Fruit fly (Drosophila melanogaster) whole organism, prepupa: ENCODE data around the gene CG9588.
A peak's percentile ranks its signal among the peaks of the same experiment; 100 is the strongest.

Experiments
- CG11294 ChIP-seq: fragments of 200-800 bp; sonication (Bioruptor generic); IDR thresholded peaks from 2 replicates; pipeline ENCODE4 v1.3.6; 2022; ENCODE audit warnings: missing biosample characterization, missing genetic modification characterization
- CG32006 ChIP-seq: fragments of 200-800 bp; sonication (Bioruptor generic); optimal IDR thresholded peaks from 3 replicates; lab custom pipeline; 2017; ENCODE audit warnings: missing biosample characterization, mild to moderate bottlenecking, missing genetic modification characterization
- CG4318 ChIP-seq: fragments of 200-800 bp; sonication (Bioruptor generic); optimal IDR thresholded peaks from 3 replicates; lab custom pipeline; 2017; ENCODE audit warnings: missing biosample characterization, mild to moderate bottlenecking, missing genetic modification characterization
- CG6276 ChIP-seq: fragments of 200-800 bp; sonication (Bioruptor generic); optimal IDR thresholded peaks from 2 replicates; lab custom pipeline; 2017; ENCODE audit warnings: missing biosample characterization, mild to moderate bottlenecking, missing genetic modification characterization
- CG6854 ChIP-seq: fragments of 200-800 bp; sonication (Bioruptor generic); optimal IDR thresholded peaks from 2 replicates; lab custom pipeline; 2017; ENCODE audit warnings: missing biosample characterization, mild to moderate bottlenecking, missing genetic modification characterization
- CG8632 ChIP-seq: fragments of 200-800 bp; sonication (Bioruptor generic); optimal IDR thresholded peaks from 3 replicates; lab custom pipeline; 2016; ENCODE audit warnings: missing biosample characterization, missing genetic modification characterization
- CG9139 ChIP-seq: fragments of 200-800 bp; sonication (Bioruptor generic); optimal IDR thresholded peaks from 3 replicates; lab custom pipeline; 2017; ENCODE audit warnings: missing biosample characterization, mild to moderate bottlenecking, missing genetic modification characterization
- Eip78C ChIP-seq: fragments of 200-800 bp; sonication (Bioruptor generic); peaks from one replicate; lab custom pipeline; 2016; ENCODE audit warnings: missing biosample characterization, missing genetic modification characterization
- Ets96B ChIP-seq: fragments of 200-800 bp; optimal IDR thresholded peaks from 2 replicates; lab custom pipeline; 2019; ENCODE audit warnings: missing biosample characterization, mild to moderate bottlenecking, missing genetic modification characterization, moderate library complexity
- Smox ChIP-seq: fragments of 200-800 bp; sonication (Bioruptor generic); optimal IDR thresholded peaks from 3 replicates; lab custom pipeline; 2016; ENCODE audit warnings: missing biosample characterization, missing genetic modification characterization
- Sox102F ChIP-seq: fragments of 200-800 bp; sonication (Bioruptor generic); optimal IDR thresholded peaks from 2 replicates; lab custom pipeline; 2016; ENCODE audit warnings: missing biosample characterization, mild to moderate bottlenecking, missing genetic modification characterization
- Sox14 ChIP-seq: fragments of 200-800 bp; sonication (Bioruptor generic); optimal IDR thresholded peaks from 3 replicates; lab custom pipeline; 2016; ENCODE audit warnings: missing biosample characterization, missing genetic modification characterization
- fd85E ChIP-seq: fragments of 200-800 bp; sonication (Bioruptor generic); optimal IDR thresholded peaks from 3 replicates; lab custom pipeline; 2016; ENCODE audit warnings: missing biosample characterization, missing genetic modification characterization
- salr ChIP-seq, 2 experiments: fragments of 200-800 bp; sonication (Bioruptor generic); optimal IDR thresholded peaks; 3 replicates each; lab custom pipeline; 2016 to 2018; ENCODE audit warnings: missing biosample characterization in 2 of 2, missing genetic modification characterization in 2 of 2, mild to moderate bottlenecking in 1 of 2

dm6 chr3R:13715674-13716454 lies 39.4 kb upstream of the CG9588 start:
- TF ChIP-seq CG11294 (GFP tag; lab: Robert Waterston, UW): no peak
- no peak for TF ChIP-seq CG8632 (GFP tag; lab: Kevin White, UChicago)
- no peak for TF ChIP-seq Sox14 (GFP tag; lab: Kevin White, UChicago)
- no peak for TF ChIP-seq CG6854 (GFP tag; lab: Kevin White, UChicago)
- peak; percentile 38 for TF ChIP-seq Ets96B (tag; lab: Kevin White, UChicago)
- TF ChIP-seq Eip78C: peak; percentile 19
- no peak for TF ChIP-seq Smox (GFP tag; lab: Kevin White, UChicago)
- TF ChIP-seq CG32006 (GFP tag; lab: Kevin White, UChicago): no peak
- no peak for TF ChIP-seq CG6276 (GFP tag; lab: Kevin White, UChicago)
- no peak for TF ChIP-seq Sox102F (GFP tag; lab: Kevin White, UChicago)
- peak; percentile 66 for TF ChIP-seq CG9139 (GFP tag; lab: Kevin White, UChicago)
- no peak for TF ChIP-seq CG4318
- TF ChIP-seq salr (GFP tag; optimal IDR thresholded peaks at IDR 0.05; lab: Kevin White, UChicago): peak in 1 of 2 experiments; percentile 1
- TF ChIP-seq fd85E (GFP tag; lab: Kevin White, UChicago): no peak
